Worm (Caenorhabditis elegans) whole organism, L2 larva: ENCODE data around the gene ctsa-4.1.

Experiments used
- F13H6.1 ChIP-seq: sonication (generic microtip); optimal IDR thresholded peaks from 2 replicates; lab custom pipeline; 2016; ENCODE audit warnings: missing genetic modification characterization, missing compliant biosample characterization
- ama-1 ChIP-seq: fragments of 150-350 bp; optimal IDR thresholded peaks from 2 replicates; lab custom pipeline; 2018; ENCODE audit warnings: inconsistent platforms
- ceh-82 ChIP-seq: fragments of 150-350 bp; optimal IDR thresholded peaks from 2 replicates; lab custom pipeline; 2014; ENCODE audit warnings: missing biosample characterization, missing genetic modification characterization
- egl-27 ChIP-seq: sonication (generic microtip); optimal IDR thresholded peaks from 3 replicates; lab custom pipeline; 2017; ENCODE audit warnings: missing biosample characterization, missing genetic modification reagents, missing genetic modification characterization
- elt-1 ChIP-seq: fragments of 150-350 bp; optimal IDR thresholded peaks from 2 replicates; lab custom pipeline; 2014; ENCODE audit warnings: missing biosample characterization, missing genetic modification characterization
- elt-3 ChIP-seq: sonication (generic microtip); optimal IDR thresholded peaks from 2 replicates; lab custom pipeline; 2017; ENCODE audit warnings: missing biosample characterization, missing genetic modification characterization
- fos-1 ChIP-seq: fragments of 150-350 bp; optimal IDR thresholded peaks from 2 replicates; lab custom pipeline; 2014; ENCODE audit warnings: missing biosample characterization, missing genetic modification characterization
- lin-13 ChIP-seq: fragments of 150-350 bp; optimal IDR thresholded peaks from 2 replicates; lab custom pipeline; 2014; ENCODE audit warnings: missing biosample characterization, missing genetic modification reagents, missing genetic modification characterization
- nhr-11 ChIP-seq: fragments of 150-350 bp; optimal IDR thresholded peaks from 2 replicates; lab custom pipeline; 2014; ENCODE audit warnings: missing biosample characterization, missing genetic modification characterization
- nhr-12 ChIP-seq: fragments of 150-350 bp; optimal IDR thresholded peaks from 2 replicates; lab custom pipeline; 2014; ENCODE audit warnings: missing biosample characterization, missing genetic modification characterization
- nhr-237 ChIP-seq: fragments of 150-350 bp; optimal IDR thresholded peaks from 2 replicates; lab custom pipeline; 2014; ENCODE audit warnings: missing biosample characterization, missing genetic modification characterization
- peb-1 ChIP-seq: fragments of 150-350 bp; optimal IDR thresholded peaks from 2 replicates; lab custom pipeline; 2014; ENCODE audit warnings: missing biosample characterization, missing genetic modification characterization
- sem-4 ChIP-seq: fragments of 150-350 bp; optimal IDR thresholded peaks from 2 replicates; lab custom pipeline; 2014; ENCODE audit warnings: missing biosample characterization, missing genetic modification reagents, missing genetic modification characterization
- snpc-4 ChIP-seq: fragments of 150-350 bp; optimal IDR thresholded peaks from 2 replicates; lab custom pipeline; 2014; ENCODE audit warnings: missing biosample characterization, missing genetic modification characterization

DNA sequence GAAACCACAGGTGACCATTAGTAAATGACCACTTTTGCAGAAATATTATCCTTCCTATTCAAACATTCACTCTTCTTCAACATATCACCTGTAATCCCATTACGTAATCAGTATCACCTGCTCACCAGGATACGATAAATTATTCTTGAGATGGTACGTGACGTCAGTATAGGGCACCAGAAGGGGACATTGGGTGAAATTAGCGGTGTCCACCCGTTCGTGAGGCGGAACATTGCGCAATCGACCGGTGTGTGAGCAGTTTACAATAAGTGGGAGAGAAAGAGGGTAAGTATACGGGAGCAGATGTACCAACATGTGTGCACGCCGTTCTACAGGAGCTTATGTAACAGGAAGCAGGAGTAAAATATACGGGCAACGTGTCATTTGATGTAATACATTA is 51.2 kb downstream of the ctsa-4.1 start:
- TF ChIP-seq F13H6.1 (tag; lab: Kevin White, UChicago) (no peak), egl-27 (no peak), nhr-12 (tag; lab: Kevin White, UChicago) (no peak), ceh-82 (tag; lab: Kevin White, UChicago) (no peak), nhr-11 (no peak), peb-1 (no peak), nhr-237 (no peak), snpc-4 (tag; lab: Kevin White, UChicago) (no peak), elt-3 (tag; lab: Kevin White, UChicago) (no peak), lin-13 (GFP tag; lab: Kevin White, UChicago) (no peak), fos-1 (tag; lab: Kevin White, UChicago) (no peak), elt-1 (tag; lab: Kevin White, UChicago) (no peak), sem-4 (no peak), ama-1 (no peak)
